Worm (Caenorhabditis elegans): ENCODE data around the gene C25G4.8.

ce11 chrIV:12454750-12455149, 8.5 kb downstream of the C25G4.8 start, which contains the start of gene smz-1:
- no peak for TF ChIP-seq tbx-2 (tag; optimal IDR thresholded peaks at IDR 0.05)
- TF ChIP-seq F13H6.1 (tag; optimal IDR thresholded peaks at IDR 0.05), result no peak
- TF ChIP-seq ceh-9 (tag; optimal IDR thresholded peaks at IDR 0.05), result no peak
